Fruit fly (Drosophila melanogaster) whole organism, wandering third instar larva: ENCODE results near the gene Caper.

Experiments
- Abd-B ChIP-seq: fragments of >200 bp; optimal IDR thresholded peaks from 2 replicates; lab custom pipeline; 2017; ENCODE audit warnings: missing biosample characterization, missing genetic modification characterization
- CG32264 ChIP-seq: fragments of 200-800 bp; sonication (Bioruptor generic); optimal IDR thresholded peaks from 2 replicates; lab custom pipeline; 2016; ENCODE audit warnings: missing biosample characterization, missing genetic modification characterization
- CG9705 ChIP-seq: fragments of 200-800 bp; sonication (Bioruptor generic); optimal IDR thresholded peaks from 2 replicates; lab custom pipeline; 2018; ENCODE audit warnings: missing biosample characterization, mild to moderate bottlenecking, missing genetic modification characterization
- CrebA ChIP-seq: fragments of 200-800 bp; sonication (Bioruptor generic); optimal IDR thresholded peaks from 2 replicates; lab custom pipeline; 2016; ENCODE audit warnings: missing biosample characterization, mild to moderate bottlenecking, missing genetic modification characterization, borderline replicate concordance
- Dfd ChIP-seq: fragments of >200 bp; optimal IDR thresholded peaks from 2 replicates; lab custom pipeline; 2017; ENCODE audit warnings: missing biosample characterization, missing genetic modification characterization
- GATAd ChIP-seq: sonication (Bioruptor generic); optimal IDR thresholded peaks from 2 replicates; lab custom pipeline; 2016; ENCODE audit warnings: missing biosample characterization, missing genetic modification characterization
- HLH106 ChIP-seq: fragments of 200-800 bp; optimal IDR thresholded peaks from 3 replicates; lab custom pipeline; 2019; ENCODE audit warnings: missing biosample characterization, mild to moderate bottlenecking, missing genetic modification characterization, moderate library complexity
- Hnf4 ChIP-seq: fragments of 200-800 bp; sonication (Bioruptor generic); optimal IDR thresholded peaks from 2 replicates; lab custom pipeline; 2016; ENCODE audit warnings: missing biosample characterization, mild to moderate bottlenecking, missing genetic modification characterization
- Hr78 ChIP-seq: fragments of >200 bp; optimal IDR thresholded peaks from 2 replicates; lab custom pipeline; 2017; ENCODE audit warnings: missing biosample characterization, missing genetic modification characterization
- Hr83 ChIP-seq: fragments of 200-300 bp; sonication (Bioruptor generic); optimal IDR thresholded peaks from 2 replicates; lab custom pipeline; 2016; ENCODE audit warnings: missing biosample characterization, mild to moderate bottlenecking, missing genetic modification characterization, moderate library complexity; ENCODE audit not compliant: poor library complexity, severe bottlenecking
- Jra ChIP-seq: sonication (Bioruptor generic); optimal IDR thresholded peaks from 2 replicates; lab custom pipeline; 2016; ENCODE audit warnings: missing biosample characterization, missing genetic modification characterization
- Mio ChIP-seq: sonication (Bioruptor generic); optimal IDR thresholded peaks from 2 replicates; lab custom pipeline; 2016; ENCODE audit warnings: missing biosample characterization, missing genetic modification characterization
- Myc ChIP-seq: fragments of >200 bp; optimal IDR thresholded peaks from 2 replicates; lab custom pipeline; 2017
- N ChIP-seq: fragments of >200 bp; optimal IDR thresholded peaks from 2 replicates; lab custom pipeline; 2018; ENCODE audit warnings: missing biosample characterization, missing external identifiers, missing genetic modification characterization
- OdsH ChIP-seq: fragments of 200-800 bp; sonication (Bioruptor generic); optimal IDR thresholded peaks from 2 replicates; lab custom pipeline; 2016; ENCODE audit warnings: missing biosample characterization, mild to moderate bottlenecking, missing genetic modification characterization
- Rel ChIP-seq, 2 experiments: fragments of 200-800 bp; sonication (Bioruptor generic) in 1 of 2; optimal IDR thresholded peaks; 2 replicates in 1 of 2; 3 replicates in 1 of 2; lab custom pipeline; 2016 to 2019; ENCODE audit warnings: mild to moderate bottlenecking in 2 of 2, missing biosample characterization in 2 of 2, missing genetic modification characterization in 2 of 2, moderate library complexity in 1 of 2
- Sp1 ChIP-seq: fragments of 200-800 bp; sonication (Bioruptor generic); optimal IDR thresholded peaks from 3 replicates; lab custom pipeline; 2019; ENCODE audit warnings: missing biosample characterization, mild to moderate bottlenecking, missing genetic modification characterization, moderate library complexity
- Vsx2 ChIP-seq: fragments of 200-300, 225-300 bp; sonication (Bioruptor generic); optimal IDR thresholded peaks from 2 replicates; lab custom pipeline; 2018; ENCODE audit warnings: missing biosample characterization, missing genetic modification characterization; ENCODE audit not compliant: partially characterized antibody
- br ChIP-seq: fragments of 200-800 bp; sonication (Bioruptor generic); optimal IDR thresholded peaks from 2 replicates; lab custom pipeline; 2016; ENCODE audit warnings: missing biosample characterization, missing genetic modification characterization
- brk ChIP-seq: fragments of 200-800 bp; sonication (Bioruptor generic); optimal IDR thresholded peaks from 2 replicates; lab custom pipeline; 2016; ENCODE audit warnings: missing biosample characterization, mild to moderate bottlenecking, missing genetic modification characterization
- dl ChIP-seq, 2 experiments: fragments of 175-275, 200-275 bp in 1 of 2; fragments of 200-275 bp in 1 of 2; sonication (Bioruptor generic); optimal IDR thresholded peaks; lab custom pipeline; 2018; ENCODE audit warnings: mild to moderate bottlenecking in 2 of 2, missing biosample characterization in 2 of 2, missing genetic modification characterization in 2 of 2, moderate library complexity in 2 of 2; ENCODE audit not compliant: partially characterized antibody in 2 of 2, insufficient read depth in 1 of 2
- dmrt93B ChIP-seq: fragments of 200-800 bp; sonication (Bioruptor generic); optimal IDR thresholded peaks from 2 replicates; lab custom pipeline; 2018; ENCODE audit warnings: missing biosample characterization, mild to moderate bottlenecking, missing genetic modification characterization
- dsf ChIP-seq: sonication (Bioruptor generic); optimal IDR thresholded peaks from 2 replicates; lab custom pipeline; 2016; ENCODE audit warnings: missing biosample characterization, missing genetic modification characterization, borderline replicate concordance
- ey ChIP-seq: fragments of 200-800 bp; sonication (Bioruptor generic); optimal IDR thresholded peaks from 2 replicates; lab custom pipeline; 2016; ENCODE audit warnings: missing biosample characterization, missing genetic modification characterization
- foxo ChIP-seq, 2 experiments: fragments of 200-800 bp; sonication (Bioruptor generic); optimal IDR thresholded peaks; 2 replicates in 1 of 2; 3 replicates in 1 of 2; lab custom pipeline; 2016 to 2017; ENCODE audit warnings: missing biosample characterization in 2 of 2, missing genetic modification characterization in 2 of 2
- fru ChIP-seq: fragments of 200-800 bp; sonication (Bioruptor generic); optimal IDR thresholded peaks from 3 replicates; lab custom pipeline; 2016; ENCODE audit warnings: missing biosample characterization, mild to moderate bottlenecking, missing genetic modification characterization
- h ChIP-seq: fragments of 200-800 bp; sonication (Bioruptor generic); optimal IDR thresholded peaks from 3 replicates; lab custom pipeline; 2016; ENCODE audit warnings: missing biosample characterization, mild to moderate bottlenecking, missing genetic modification characterization
- jim ChIP-seq: fragments of 175-275, 200-325 bp; sonication (Bioruptor generic); optimal IDR thresholded peaks from 2 replicates; lab custom pipeline; 2016; ENCODE audit warnings: missing biosample characterization, mild to moderate bottlenecking, missing genetic modification characterization
- lola ChIP-seq: fragments of >200 bp; optimal IDR thresholded peaks from 2 replicates; lab custom pipeline; 2017; ENCODE audit warnings: missing biosample characterization, missing genetic modification characterization
- pan ChIP-seq: fragments of >200 bp; optimal IDR thresholded peaks from 2 replicates; lab custom pipeline; 2017
- psq ChIP-seq: fragments of 200-800 bp; sonication (Bioruptor generic); optimal IDR thresholded peaks from 3 replicates; lab custom pipeline; 2017; ENCODE audit warnings: missing biosample characterization, mild to moderate bottlenecking, missing genetic modification characterization, moderate library complexity
- rgr ChIP-seq: fragments of 200-800 bp; sonication (Bioruptor generic); optimal IDR thresholded peaks from 3 replicates; lab custom pipeline; 2016; ENCODE audit warnings: missing biosample characterization, mild to moderate bottlenecking, missing genetic modification characterization
- sage ChIP-seq: fragments of 200-800 bp; sonication (Bioruptor generic); optimal IDR thresholded peaks from 2 replicates; lab custom pipeline; 2016; ENCODE audit warnings: missing biosample characterization, mild to moderate bottlenecking, missing genetic modification characterization
- sv ChIP-seq: fragments of 200-800 bp; sonication (Bioruptor generic); optimal IDR thresholded peaks from 3 replicates; lab custom pipeline; 2016; ENCODE audit warnings: missing biosample characterization, missing genetic modification characterization
- tai ChIP-seq: sonication (Bioruptor generic); optimal IDR thresholded peaks from 2 replicates; lab custom pipeline; 2016; ENCODE audit warnings: missing biosample characterization, missing genetic modification characterization
- usp ChIP-seq: fragments of >200 bp; optimal IDR thresholded peaks from 2 replicates; lab custom pipeline; 2017; ENCODE audit warnings: missing biosample characterization, missing genetic modification characterization
- woc ChIP-seq: sonication (Bioruptor generic); optimal IDR thresholded peaks from 2 replicates; lab custom pipeline; 2016; ENCODE audit warnings: missing biosample characterization, mild to moderate bottlenecking, missing genetic modification characterization

The Caper gene

dm6 chr2L:7060751-7061150 lies 28.2 kb downstream of the Caper start, which contains the start of gene Mst27D:
Gene Mst27D, minus strand, starts transcription at chr2L:7060851.
- no peak for TF ChIP-seq Vsx2 (GFP tag; lab: Kevin White, UChicago)
- no peak for TF ChIP-seq rgr (GFP tag; lab: Kevin White, UChicago)

- TF ChIP-seq dl (GFP tag; optimal IDR thresholded peaks at IDR 0.05; lab: Kevin White, UChicago; ENCODE audit: insufficient read depth in 1 of 2, partially characterized antibody in 2 of 2): no peak
- peak; percentile 3 for TF ChIP-seq HLH106
- TF ChIP-seq CG9705 (GFP tag; lab: Kevin White, UChicago): no peak
- no peak for TF ChIP-seq Abd-B (GFP tag; lab: Kevin White, UChicago)
- TF ChIP-seq Jra (GFP tag; lab: Kevin White, UChicago): no peak
- TF ChIP-seq Mio: no peak
- TF ChIP-seq GATAd (GFP tag; lab: Kevin White, UChicago): no peak
- TF ChIP-seq Vsx2 (GFP tag; lab: Kevin White, UChicago): no peak
- TF ChIP-seq usp (GFP tag; lab: Kevin White, UChicago): no peak
- TF ChIP-seq OdsH (GFP tag; lab: Kevin White, UChicago): no peak
- TF ChIP-seq Dfd (GFP tag; lab: Kevin White, UChicago): no peak
- TF ChIP-seq Myc (lab: Kevin White, UChicago): peak; percentile 85
- no peak for TF ChIP-seq Rel (GFP tag; optimal IDR thresholded peaks at IDR 0.05; lab: Kevin White, UChicago)
- TF ChIP-seq Rel (tag; optimal IDR thresholded peaks at IDR 0.05; lab: Kevin White, UChicago): peak; percentile 41
- no peak for TF ChIP-seq Hr78 (GFP tag; lab: Kevin White, UChicago)
- TF ChIP-seq CrebA (GFP tag; lab: Kevin White, UChicago): no peak
- no peak for TF ChIP-seq fru (GFP tag; lab: Kevin White, UChicago)
- peak; percentile 18 for TF ChIP-seq tai (GFP tag; lab: Kevin White, UChicago)
- peak; percentile 78 for TF ChIP-seq woc
- TF ChIP-seq CG32264 (GFP tag; lab: Kevin White, UChicago): no peak
- TF ChIP-seq foxo (GFP tag; optimal IDR thresholded peaks at IDR 0.05; lab: Kevin White, UChicago): no peak
- no peak for TF ChIP-seq rgr (GFP tag; lab: Kevin White, UChicago)
- TF ChIP-seq sv (GFP tag; lab: Kevin White, UChicago): no peak
- TF ChIP-seq brk (GFP tag; lab: Kevin White, UChicago): no peak
- TF ChIP-seq ey (GFP tag; lab: Kevin White, UChicago): no peak
- TF ChIP-seq pan: no peak
Measured at dm6 chr2L:7063721-7064179, 31.2 kb downstream of the Caper start, which contains the start of gene Sem1. Gene Sem1, plus strand, starts transcription at chr2L:7063986.

dm6 chr2L:7065687-7066086 lies 33.2 kb downstream of the Caper start, which contains the start of gene Nuf2:
Gene Nuf2, minus strand, starts transcription at chr2L:7065837.
- TF ChIP-seq Myc (lab: Kevin White, UChicago): peak; percentile 33
- peak; percentile 83 for TF ChIP-seq N
- TF ChIP-seq tai (GFP tag; lab: Kevin White, UChicago): no peak
- no peak for TF ChIP-seq lola (GFP tag; lab: Kevin White, UChicago)
- no peak for TF ChIP-seq Mio
- TF ChIP-seq Rel (GFP tag; optimal IDR thresholded peaks at IDR 0.05; lab: Kevin White, UChicago): no peak
- TF ChIP-seq Rel (tag; optimal IDR thresholded peaks at IDR 0.05; lab: Kevin White, UChicago): no peak

dm6 chr2L:7067683-7068082 lies 35.2 kb downstream of the Caper start, which contains the start of gene Ugt307A1:
Gene Ugt307A1, plus strand, starts transcription at chr2L:7067983.
- no peak for TF ChIP-seq CrebA (GFP tag; lab: Kevin White, UChicago)
- no peak for TF ChIP-seq Dfd (GFP tag; lab: Kevin White, UChicago)
- TF ChIP-seq Mio: no peak
- no peak for TF ChIP-seq psq (GFP tag; lab: Kevin White, UChicago)
- TF ChIP-seq lola (GFP tag; lab: Kevin White, UChicago): no peak
- TF ChIP-seq Rel (GFP tag; optimal IDR thresholded peaks at IDR 0.05; lab: Kevin White, UChicago): no peak
- no peak for TF ChIP-seq Rel (tag; optimal IDR thresholded peaks at IDR 0.05; lab: Kevin White, UChicago)
- TF ChIP-seq Hnf4 (GFP tag; lab: Kevin White, UChicago): no peak
- no peak for TF ChIP-seq Sp1
- TF ChIP-seq h (GFP tag; lab: Kevin White, UChicago): no peak
- no peak for TF ChIP-seq jim (GFP tag; lab: Kevin White, UChicago)
- TF ChIP-seq sage (GFP tag; lab: Kevin White, UChicago): no peak
- TF ChIP-seq HLH106: no peak
- no peak for TF ChIP-seq br (GFP tag; lab: Kevin White, UChicago)
- no peak for TF ChIP-seq woc
- no peak for TF ChIP-seq dsf (GFP tag; lab: Kevin White, UChicago)
- TF ChIP-seq Myc (lab: Kevin White, UChicago): no peak
- TF ChIP-seq Hr83 (GFP tag; lab: Kevin White, UChicago): no peak
- TF ChIP-seq brk (GFP tag; lab: Kevin White, UChicago): no peak
- TF ChIP-seq dmrt93B: no peak
- TF ChIP-seq, all 38 proteins: peak for 0
